Fruit fly (Drosophila melanogaster) whole organism, pupa: ENCODE results near the gene CG17777.
A peak's percentile ranks its signal among the peaks of the same experiment; 100 is the strongest.

Experiments
- CG10348 ChIP-seq: fragments of 200-800 bp; sonication (Bioruptor generic); IDR thresholded peaks from 2 replicates; pipeline ENCODE4 v1.3.6; 2022; ENCODE audit warnings: missing biosample characterization, missing genetic modification characterization
- CG12605 ChIP-seq: fragments of 200-800 bp; sonication (Bioruptor generic); IDR thresholded peaks from 2 replicates; pipeline ENCODE4 v1.3.6; 2022; ENCODE audit warnings: missing biosample characterization, missing genetic modification characterization
- CG13204 ChIP-seq: fragments of 200-800 bp; sonication (Bioruptor generic); optimal IDR thresholded peaks from 2 replicates; lab custom pipeline; 2018; ENCODE audit warnings: missing biosample characterization, mild to moderate bottlenecking, missing genetic modification characterization, moderate library complexity
- CG14655 ChIP-seq: fragments of 200-800 bp; sonication (Bioruptor generic); optimal IDR thresholded peaks from 3 replicates; lab custom pipeline; 2017; ENCODE audit warnings: mild to moderate bottlenecking, missing biosample characterization, missing genetic modification reagents, missing genetic modification characterization
- CG15710 ChIP-seq: fragments of 200-800 bp; sonication (Bioruptor generic); optimal IDR thresholded peaks from 2 replicates; lab custom pipeline; 2018; ENCODE audit warnings: missing biosample characterization, mild to moderate bottlenecking, missing genetic modification characterization, moderate library complexity
- CG17806 ChIP-seq: fragments of 200-800 bp; sonication (Bioruptor generic); optimal IDR thresholded peaks from 2 replicates; lab custom pipeline; 2018; ENCODE audit warnings: missing biosample characterization, mild to moderate bottlenecking, missing genetic modification characterization, moderate library complexity
- CG32121 ChIP-seq: fragments of 200-800 bp; sonication (Bioruptor generic); IDR thresholded peaks from 2 replicates; pipeline ENCODE4 v1.3.6; 2022; ENCODE audit warnings: missing biosample characterization, missing genetic modification characterization
- CG34367 ChIP-seq: fragments of 200-800 bp; sonication (Bioruptor generic); optimal IDR thresholded peaks from 2 replicates; lab custom pipeline; 2018; ENCODE audit warnings: missing biosample characterization, mild to moderate bottlenecking, missing genetic modification characterization
- CG4496 ChIP-seq: fragments of 200-800 bp; sonication (Bioruptor generic); IDR thresholded peaks from 3 replicates; pipeline ENCODE4 v1.3.6; 2022; ENCODE audit warnings: missing biosample characterization, missing genetic modification characterization
- CG8159 ChIP-seq: fragments of 200-800 bp; sonication (Bioruptor generic); optimal IDR thresholded peaks from 3 replicates; lab custom pipeline; 2018; ENCODE audit warnings: missing biosample characterization, mild to moderate bottlenecking, missing genetic modification characterization, moderate library complexity
- CG8301 ChIP-seq: fragments of 200-800 bp; sonication (Bioruptor generic); optimal IDR thresholded peaks from 2 replicates; lab custom pipeline; 2018; ENCODE audit warnings: missing biosample characterization, mild to moderate bottlenecking, missing genetic modification characterization
- CG9948 ChIP-seq: fragments of 200-800 bp; sonication (Bioruptor generic); optimal IDR thresholded peaks from 2 replicates; lab custom pipeline; 2018; ENCODE audit warnings: missing biosample characterization, mild to moderate bottlenecking, missing genetic modification characterization, moderate library complexity
- D1 ChIP-seq: fragments of 200-800 bp; sonication (Bioruptor generic); optimal IDR thresholded peaks from 2 replicates; lab custom pipeline; 2018; ENCODE audit warnings: missing biosample characterization, mild to moderate bottlenecking, missing genetic modification characterization, moderate library complexity
- EcR ChIP-seq: fragments of 200-800 bp; sonication (Bioruptor generic); optimal IDR thresholded peaks from 3 replicates; lab custom pipeline; 2019; ENCODE audit warnings: missing biosample characterization, missing genetic modification characterization, mild to moderate bottlenecking, moderate library complexity, missing genetic modification reagents
- Ets98B ChIP-seq: fragments of 200-800 bp; sonication (Bioruptor generic); IDR thresholded peaks from 2 replicates; pipeline ENCODE4 v1.3.6; 2022; ENCODE audit warnings: missing biosample characterization, missing genetic modification characterization
- Pif1A ChIP-seq: fragments of 200-800 bp; sonication (Bioruptor generic); optimal IDR thresholded peaks from 3 replicates; lab custom pipeline; 2016; ENCODE audit warnings: missing biosample characterization, missing genetic modification characterization
- Pif1B ChIP-seq: fragments of 200-800 bp; sonication (Bioruptor generic); optimal IDR thresholded peaks from 3 replicates; lab custom pipeline; 2016; ENCODE audit warnings: missing biosample characterization, missing genetic modification characterization
- Snoo ChIP-seq: fragments of 200-800 bp; sonication (Bioruptor generic); optimal IDR thresholded peaks from 3 replicates; lab custom pipeline; 2017; ENCODE audit warnings: missing biosample characterization, mild to moderate bottlenecking, missing genetic modification characterization, inconsistent platforms
- fd96Ca ChIP-seq: fragments of 200-800 bp; sonication (Bioruptor generic); IDR thresholded peaks from 3 replicates; pipeline ENCODE4 v1.3.6; 2022; ENCODE audit warnings: missing biosample characterization, missing genetic modification characterization
- gl ChIP-seq: fragments of 200-800 bp; sonication (Bioruptor generic); optimal IDR thresholded peaks from 2 replicates; lab custom pipeline; 2018; ENCODE audit warnings: missing biosample characterization, mild to moderate bottlenecking, missing genetic modification characterization
- rn ChIP-seq: fragments of 200-800 bp; sonication (Bioruptor generic); IDR thresholded peaks from 2 replicates; pipeline ENCODE4 v1.3.6; 2022; ENCODE audit warnings: missing biosample characterization, missing genetic modification characterization

CG17777 gene

dm6 chrX:2186555-2186954 lies at the start of gene CG17777:
CG17777 (plus strand) TSS chrX:2186855.
- TF ChIP-seq CG14655 (GFP tag; lab: Kevin White, UChicago) (no peak), CG15710 (no peak), D1 (no peak), rn (GFP tag; lab: Robert Waterston, UW) (no peak), gl (tag; lab: Kevin White, UChicago) (no peak), Snoo (tag; lab: Kevin White, UChicago) (no peak), CG12605 (GFP tag; lab: Robert Waterston, UW) (no peak), fd96Ca (GFP tag; lab: Robert Waterston, UW) (no peak), CG8301 (no peak), CG17806 (no peak), CG4496 (GFP tag; lab: Robert Waterston, UW) (no peak), CG9948 (no peak), CG8159 (no peak), Pif1B (GFP tag; lab: Kevin White, UChicago) (no peak), CG10348 (GFP tag; lab: Robert Waterston, UW) (no peak)

DNA sequence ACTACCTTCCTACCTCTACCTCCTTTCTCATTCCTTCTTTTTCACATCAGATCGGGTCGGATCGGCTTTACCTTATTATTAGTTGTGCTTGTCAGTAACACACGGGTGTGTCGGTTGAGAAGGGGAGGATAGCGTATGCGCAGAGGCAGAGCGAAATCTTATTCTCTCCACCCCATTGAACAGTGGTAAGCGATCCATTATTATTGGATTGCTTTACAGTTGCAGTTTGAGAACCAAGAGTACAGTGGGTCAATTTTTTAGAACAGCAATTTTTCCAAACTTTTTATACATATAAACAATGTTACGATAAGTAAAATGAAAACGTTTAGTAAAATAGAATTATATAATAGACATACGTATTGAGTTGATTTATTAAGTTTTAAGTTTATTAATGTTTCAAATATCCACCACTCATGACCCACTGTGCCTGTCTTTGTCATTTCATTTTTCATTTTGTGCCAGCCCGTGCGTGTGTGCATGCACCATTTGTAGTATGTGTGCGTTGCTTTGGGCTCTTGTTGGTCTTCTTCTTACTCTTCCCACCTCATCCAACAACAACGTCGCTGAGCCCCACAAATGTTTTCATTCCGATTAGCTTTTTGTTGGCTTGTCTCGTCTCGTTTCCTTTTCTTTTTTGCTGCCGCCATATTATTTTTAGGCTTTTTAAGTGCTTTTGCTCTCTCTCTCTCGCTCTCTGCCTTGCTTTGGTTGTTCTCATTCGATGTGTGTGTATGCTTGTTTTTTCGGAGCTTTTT lies 48.9 kb upstream of the CG17777 start:
- TF ChIP-seq CG14655 (GFP tag; lab: Kevin White, UChicago) (peak; percentile 98), CG15710 (peak; percentile 99), CG34367 (tag; lab: Kevin White, UChicago) (peak; percentile 99), gl (tag; lab: Kevin White, UChicago) (peak; percentile 97), Pif1B (GFP tag; lab: Kevin White, UChicago) (peak; percentile 97), D1 (peak; percentile 99), CG8159 (peak; percentile 99), CG12605 (GFP tag; lab: Robert Waterston, UW) (peak; percentile 96), EcR (peak; percentile 37), CG13204 (GFP tag; lab: Kevin White, UChicago) (peak; percentile 96), Ets98B (GFP tag; lab: Robert Waterston, UW) (peak; percentile 97), CG32121 (GFP tag; lab: Robert Waterston, UW) (peak; percentile 99), rn (GFP tag; lab: Robert Waterston, UW) (peak; percentile 88), CG4496 (GFP tag; lab: Robert Waterston, UW) (peak; percentile 98), CG9948 (peak; percentile 99), Snoo (tag; lab: Kevin White, UChicago) (peak; percentile 97), CG8301 (peak; percentile 99), fd96Ca (GFP tag; lab: Robert Waterston, UW) (peak; percentile 88), CG10348 (GFP tag; lab: Robert Waterston, UW) (peak; percentile 94), Pif1A (peak; percentile 97), CG17806 (peak; percentile 99)

- no peak for TF ChIP-seq D1
- no peak for TF ChIP-seq rn (GFP tag; lab: Robert Waterston, UW)
- no peak for TF ChIP-seq CG10348 (GFP tag; lab: Robert Waterston, UW)
- no peak for TF ChIP-seq CG34367 (tag; lab: Kevin White, UChicago)
- TF ChIP-seq CG8301: no peak
- no peak for TF ChIP-seq Ets98B (GFP tag; lab: Robert Waterston, UW)
- TF ChIP-seq CG32121 (GFP tag; lab: Robert Waterston, UW): no peak
- TF ChIP-seq CG9948: no peak
- no peak for TF ChIP-seq CG8159
- TF ChIP-seq Pif1A: no peak
- TF ChIP-seq CG13204 (GFP tag; lab: Kevin White, UChicago): no peak
- no peak for TF ChIP-seq CG12605 (GFP tag; lab: Robert Waterston, UW)
- no peak for TF ChIP-seq fd96Ca (GFP tag; lab: Robert Waterston, UW)
Measured at dm6 chrX:2138342-2138416, 48.5 kb upstream of the CG17777 start, which contains the start of gene ph-p. ph-p (minus strand) TSS chrX:2138371.

- TF ChIP-seq CG8159: no peak
- TF ChIP-seq CG17806: no peak
- no peak for TF ChIP-seq CG8301
- TF ChIP-seq fd96Ca (GFP tag; lab: Robert Waterston, UW): no peak
- no peak for TF ChIP-seq CG9948
- TF ChIP-seq rn (GFP tag; lab: Robert Waterston, UW): no peak
- TF ChIP-seq Pif1A: no peak
- TF ChIP-seq CG4496 (GFP tag; lab: Robert Waterston, UW): no peak
- TF ChIP-seq Pif1B (GFP tag; lab: Kevin White, UChicago): no peak
- no peak for TF ChIP-seq CG12605 (GFP tag; lab: Robert Waterston, UW)
- TF ChIP-seq CG34367 (tag; lab: Kevin White, UChicago): no peak
- TF ChIP-seq Ets98B (GFP tag; lab: Robert Waterston, UW): no peak
- TF ChIP-seq EcR: no peak
- no peak for TF ChIP-seq CG32121 (GFP tag; lab: Robert Waterston, UW)
Measured at dm6 chrX:2138417-2138816, 48.2 kb upstream of the CG17777 start.

- TF ChIP-seq rn (GFP tag; lab: Robert Waterston, UW): no peak
- no peak for TF ChIP-seq EcR
- TF ChIP-seq Pif1A: no peak
- no peak for TF ChIP-seq CG17806
- no peak for TF ChIP-seq CG10348 (GFP tag; lab: Robert Waterston, UW)
- no peak for TF ChIP-seq gl (tag; lab: Kevin White, UChicago)
- no peak for TF ChIP-seq CG15710
- TF ChIP-seq CG12605 (GFP tag; lab: Robert Waterston, UW): no peak
- no peak for TF ChIP-seq CG4496 (GFP tag; lab: Robert Waterston, UW)
- TF ChIP-seq fd96Ca (GFP tag; lab: Robert Waterston, UW): no peak
- TF ChIP-seq Snoo (tag; lab: Kevin White, UChicago): no peak
- TF ChIP-seq CG8159: no peak
- TF ChIP-seq CG9948: no peak
- no peak for TF ChIP-seq Pif1B (GFP tag; lab: Kevin White, UChicago)
- no peak for TF ChIP-seq CG13204 (GFP tag; lab: Kevin White, UChicago)
- no peak for TF ChIP-seq CG8301
- TF ChIP-seq CG32121 (GFP tag; lab: Robert Waterston, UW): no peak
- TF ChIP-seq D1: no peak
Measured at dm6 chrX:2139610-2140009, 47.0 kb upstream of the CG17777 start.

- TF ChIP-seq D1 (no peak), CG32121 (GFP tag; lab: Robert Waterston, UW) (no peak), CG13204 (GFP tag; lab: Kevin White, UChicago) (no peak), CG12605 (GFP tag; lab: Robert Waterston, UW) (peak; percentile 30; the same call in 1 of the 2 replicates), Pif1A (no peak), CG4496 (GFP tag; lab: Robert Waterston, UW) (peak; percentile 40; the same call in 1 of the 3 replicates)
Measured at dm6 chrX:2140487-2140886, 46.2 kb upstream of the CG17777 start.
